Worm (Caenorhabditis elegans): ENCODE data around the gene F41G3.19.

ce11 chrII:6788672-6789298, 36.9 kb upstream of the F41G3.19 start, which contains the start of gene T13C2.3:
- TF ChIP-seq ama-1 (optimal IDR thresholded peaks at IDR 0.05) (no peak), scrt-1 (GFP tag; IDR thresholded peaks at IDR 0.05) (no peak), pes-1 (GFP tag; IDR thresholded peaks at IDR 0.05) (no peak), hmbx-1 (tag; optimal IDR thresholded peaks at IDR 0.05) (no peak), F13C5.2 (tag; optimal IDR thresholded peaks at IDR 0.05) (no peak), B0310.2 (tag; optimal IDR thresholded peaks at IDR 0.05) (no peak)
